Worm (Caenorhabditis elegans) whole organism, midembryonic: ENCODE data around the gene srh-21.

Experiments used
- T22C8.4 ChIP-seq: fragments of 200-800 bp; sonication (Bioruptor generic); IDR thresholded peaks from 2 replicates; pipeline ENCODE4 v1.3.6; 2022; ENCODE audit warnings: missing genetic modification characterization, missing compliant biosample characterization
- cog-1 ChIP-seq: sonication (generic microtip); optimal IDR thresholded peaks from 2 replicates; lab custom pipeline; 2016; ENCODE audit warnings: missing genetic modification characterization, missing compliant biosample characterization
- klf-2 ChIP-seq: fragments of 200-800 bp; sonication (Bioruptor generic); conservative IDR thresholded peaks from 2 replicates; pipeline ENCODE4 v1.3.6; 2022; ENCODE audit warnings: missing genetic modification reagents, missing genetic modification characterization, missing compliant biosample characterization
- ztf-23 ChIP-seq: fragments of 200-800 bp; sonication (Bioruptor generic); IDR thresholded peaks from 2 replicates; pipeline ENCODE4 v1.3.6; 2022; ENCODE audit warnings: missing genetic modification reagents, missing genetic modification characterization, missing compliant biosample characterization

DNA sequence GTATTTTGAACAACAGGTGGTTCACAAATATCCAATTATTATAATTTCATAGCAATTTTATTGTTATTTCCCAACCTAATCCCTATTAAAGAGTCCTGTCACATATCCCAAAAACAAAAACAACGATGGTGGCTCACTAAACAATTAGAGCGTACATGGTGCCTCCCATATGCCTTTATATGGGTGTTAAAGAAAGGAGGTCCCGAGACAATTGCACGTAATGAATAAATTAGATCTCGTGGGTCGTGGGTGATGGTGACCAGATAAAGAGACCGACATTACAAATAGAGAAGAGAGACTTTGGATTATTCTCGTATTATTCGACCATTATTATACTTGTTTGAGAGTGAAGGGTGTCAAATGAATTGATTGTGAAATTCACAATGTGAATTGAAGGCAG is 40.8 kb downstream of the srh-21 start:
- TF ChIP-seq T22C8.4 (GFP tag; lab: Robert Waterston, UW), result no peak
- no peak for TF ChIP-seq ztf-23 (GFP tag; lab: Robert Waterston, UW)
- peak; percentile 6 for TF ChIP-seq cog-1 (tag; lab: Kevin White, UChicago)
- no peak for TF ChIP-seq klf-2 (GFP tag; lab: Robert Waterston, UW)
